Worm (Caenorhabditis elegans): ENCODE data around the gene mms-19.
A peak's percentile ranks its signal among the peaks of the same experiment; 100 is the strongest.

mms-19 gene

ce11 chrV:5523260-5523659 lies 9.1 kb downstream of the mms-19 start:
- TF ChIP-seq ceh-16 (tag; optimal IDR thresholded peaks at IDR 0.05), result no peak
- peak; percentile 22 for TF ChIP-seq daf-12 (tag; optimal IDR thresholded peaks at IDR 0.05)
- TF ChIP-seq elt-1 (tag; optimal IDR thresholded peaks at IDR 0.05), result peak; percentile 98
- no peak for TF ChIP-seq ceh-28 (tag; optimal IDR thresholded peaks at IDR 0.05)
- peak; percentile 67 for TF ChIP-seq nhr-23 (tag; optimal IDR thresholded peaks at IDR 0.05)
- TF ChIP-seq egl-5 (tag; optimal IDR thresholded peaks at IDR 0.05), result no peak
- TF ChIP-seq nhr-28 (tag; optimal IDR thresholded peaks at IDR 0.05), result no peak
- TF ChIP-seq pqm-1 (tag; optimal IDR thresholded peaks at IDR 0.05), result no peak
- no peak for TF ChIP-seq nhr-12 (tag; optimal IDR thresholded peaks at IDR 0.05)
- no peak for TF ChIP-seq skn-1 (tag; optimal IDR thresholded peaks at IDR 0.05)
- no peak for TF ChIP-seq nhr-77 (tag; optimal IDR thresholded peaks at IDR 0.05)
- TF ChIP-seq eor-1 (tag; optimal IDR thresholded peaks at IDR 0.05), result no peak
- TF ChIP-seq nhr-76 (tag; optimal IDR thresholded peaks at IDR 0.05), result no peak
- no peak for TF ChIP-seq fkh-2 (tag; optimal IDR thresholded peaks at IDR 0.05)
- TF ChIP-seq nhr-25 (tag; optimal IDR thresholded peaks at IDR 0.05), result peak; percentile 73
- no peak for TF ChIP-seq elt-3 (tag; optimal IDR thresholded peaks at IDR 0.05)
- TF ChIP-seq egl-27 (tag; optimal IDR thresholded peaks at IDR 0.05), result no peak

ce11 chrV:5525208-5525607 lies 11.1 kb downstream of the mms-19 start:
- TF ChIP-seq fkh-10 (GFP tag; optimal IDR thresholded peaks at IDR 0.05), result no peak
- no peak for TF ChIP-seq eor-1 (tag; optimal IDR thresholded peaks at IDR 0.05)
- TF ChIP-seq R02D3.7 (tag; optimal IDR thresholded peaks at IDR 0.05), result no peak
- no peak for TF ChIP-seq nhr-43 (tag; optimal IDR thresholded peaks at IDR 0.05; ENCODE audit: poor library complexity, severe bottlenecking)
- no peak for TF ChIP-seq egl-5 (tag; optimal IDR thresholded peaks at IDR 0.05)
- TF ChIP-seq hmg-11 (tag; optimal IDR thresholded peaks at IDR 0.05), result no peak
- no peak for TF ChIP-seq daf-12 (tag; optimal IDR thresholded peaks at IDR 0.05)
- TF ChIP-seq tbx-2 (tag; optimal IDR thresholded peaks at IDR 0.05), result no peak

ce11 chrV:5527694-5528093 lies 13.5 kb downstream of the mms-19 start:
- TF ChIP-seq ama-1 (optimal IDR thresholded peaks at IDR 0.05) (no peak), lin-15B (tag; optimal IDR thresholded peaks at IDR 0.05) (no peak), lin-39 (tag; optimal IDR thresholded peaks at IDR 0.05) (no peak), hmg-11 (tag; optimal IDR thresholded peaks at IDR 0.05) (no peak)

- TF ChIP-seq eor-1 (tag; optimal IDR thresholded peaks at IDR 0.05), result no peak
- no peak for TF ChIP-seq elt-1 (tag; optimal IDR thresholded peaks at IDR 0.05)
- no peak for TF ChIP-seq zag-1 (tag; optimal IDR thresholded peaks at IDR 0.05)
- TF ChIP-seq nhr-28 (tag; optimal IDR thresholded peaks at IDR 0.05), result no peak
- no peak for TF ChIP-seq egl-27 (tag; optimal IDR thresholded peaks at IDR 0.05)
- TF ChIP-seq lin-15B (tag; optimal IDR thresholded peaks at IDR 0.05), result no peak
- TF ChIP-seq nhr-67 (tag; optimal IDR thresholded peaks at IDR 0.05), result no peak
These were observed 19.6 kb downstream of the mms-19 start, which contains the start of gene grl-1 for ce11 chrV:5533755-5534154. Gene grl-1, minus strand, starts transcription at chrV:5533855.

ce11 chrV:5535774-5536173 lies 21.6 kb downstream of the mms-19 start, which contains the start of gene C24G6.8:
Gene C24G6.8, minus strand, starts transcription at chrV:5535874.
- TF ChIP-seq pha-4 (tag; optimal IDR thresholded peaks at IDR 0.05) (no peak), ZK546.5 (tag; optimal IDR thresholded peaks at IDR 0.05) (no peak), ama-1 (optimal IDR thresholded peaks at IDR 0.05) (no peak), nhr-12 (tag; optimal IDR thresholded peaks at IDR 0.05) (no peak), eor-1 (tag; optimal IDR thresholded peaks at IDR 0.05) (no peak), nhr-43 (tag; optimal IDR thresholded peaks at IDR 0.05; ENCODE audit: poor library complexity, severe bottlenecking) (no peak), zag-1 (tag; optimal IDR thresholded peaks at IDR 0.05) (no peak), elt-1 (tag; optimal IDR thresholded peaks at IDR 0.05) (no peak), nhr-77 (tag; optimal IDR thresholded peaks at IDR 0.05) (no peak), nhr-25 (tag; optimal IDR thresholded peaks at IDR 0.05) (no peak), snpc-4 (tag; optimal IDR thresholded peaks at IDR 0.05) (no peak), hmg-11 (tag; optimal IDR thresholded peaks at IDR 0.05) (no peak), mml-1 (tag; optimal IDR thresholded peaks at IDR 0.05) (no peak), aly-2 (tag; optimal IDR thresholded peaks at IDR 0.05) (no peak), ceh-28 (tag; optimal IDR thresholded peaks at IDR 0.05) (no peak), nfya-1 (tag; optimal IDR thresholded peaks at IDR 0.05; ENCODE audit: insufficient read depth) (no peak)
